Worm (Caenorhabditis elegans) whole organism, L4 larva: ENCODE data around the gene ttr-32.
A peak's percentile ranks its signal among the peaks of the same experiment; 100 is the strongest.

ENCODE experiments used
- D1046.2 ChIP-seq: fragments of 200-800 bp; sonication (Bioruptor generic); IDR thresholded peaks from 2 replicates; pipeline ENCODE4 v1.3.6; 2022; ENCODE audit warnings: missing genetic modification characterization, missing compliant biosample characterization
- F10B5.3 ChIP-seq: sonication (generic microtip); optimal IDR thresholded peaks from 2 replicates; lab custom pipeline; 2016; ENCODE audit warnings: mild to moderate bottlenecking, missing genetic modification characterization, missing compliant biosample characterization
- F37D6.2 ChIP-seq: sonication (generic microtip); optimal IDR thresholded peaks from 2 replicates; lab custom pipeline; 2016; ENCODE audit warnings: mild to moderate bottlenecking, missing genetic modification characterization, missing compliant biosample characterization
- F49E8.2 ChIP-seq: sonication (generic microtip); optimal IDR thresholded peaks from 2 replicates; lab custom pipeline; 2016; ENCODE audit warnings: missing compliant biosample characterization, mild to moderate bottlenecking, missing genetic modification characterization, borderline replicate concordance
- Y105C5A.15 ChIP-seq: fragments of 200-800 bp; sonication (Bioruptor generic); IDR thresholded peaks from 2 replicates; pipeline ENCODE4 v1.3.6; 2022; ENCODE audit warnings: missing genetic modification characterization, missing compliant biosample characterization
- Y5F2A.4 ChIP-seq: fragments of 200-800 bp; sonication (Bioruptor generic); optimal IDR thresholded peaks from 2 replicates; lab custom pipeline; 2018; ENCODE audit warnings: mild to moderate bottlenecking, missing genetic modification characterization, missing compliant biosample characterization
- ZK546.5 ChIP-seq, 2 experiments: sonication (generic microtip); optimal IDR thresholded peaks; 2 replicates each; lab custom pipeline; 2017; ENCODE audit warnings: missing biosample characterization in 2 of 2, missing genetic modification characterization in 2 of 2
- aha-1 ChIP-seq: fragments of 150-350 bp; peaks from one replicate; lab custom pipeline; 2014; ENCODE audit warnings: missing biosample characterization, missing genetic modification characterization
- aly-2 ChIP-seq: sonication (generic microtip); optimal IDR thresholded peaks from 2 replicates; lab custom pipeline; 2018; ENCODE audit warnings: missing biosample characterization, missing genetic modification characterization
- ceh-28 ChIP-seq: fragments of 150-350 bp; optimal IDR thresholded peaks from 2 replicates; lab custom pipeline; 2014; ENCODE audit warnings: missing biosample characterization, missing genetic modification reagents, missing genetic modification characterization
- ceh-32 ChIP-seq: sonication (generic microtip); optimal IDR thresholded peaks from 2 replicates; lab custom pipeline; 2016; ENCODE audit warnings: mild to moderate bottlenecking, missing genetic modification characterization, missing compliant biosample characterization; ENCODE audit not compliant: poor library complexity
- ceh-44 ChIP-seq: fragments of 200-800 bp; sonication (Bioruptor generic); IDR thresholded peaks from 2 replicates; pipeline ENCODE4 v1.3.6; 2022; ENCODE audit warnings: missing genetic modification reagents, missing genetic modification characterization, missing compliant biosample characterization
- ctbp-1 ChIP-seq: fragments of 200-800 bp; sonication (Bioruptor generic); IDR thresholded peaks from 2 replicates; pipeline ENCODE4 v1.3.6; 2022; ENCODE audit warnings: missing genetic modification reagents, missing genetic modification characterization, missing compliant biosample characterization
- daf-16 ChIP-seq, 3 experiments: sonication (generic microtip); optimal IDR thresholded peaks; 2 replicates each; lab custom pipeline; 2016 to 2017; ENCODE audit warnings: missing genetic modification characterization in 3 of 3, missing genetic modification reagents in 3 of 3, mild to moderate bottlenecking in 2 of 3, missing compliant biosample characterization in 2 of 3, missing biosample characterization in 1 of 3, moderate library complexity in 1 of 3
- dmd-8 ChIP-seq: fragments of 200-800 bp; sonication (Bioruptor generic); IDR thresholded peaks from 2 replicates; pipeline ENCODE4 v1.3.6; 2022; ENCODE audit warnings: missing genetic modification characterization, missing compliant biosample characterization
- dmd-9 ChIP-seq: fragments of 200-800 bp; sonication (Bioruptor generic); IDR thresholded peaks from 2 replicates; pipeline ENCODE4 v1.3.6; 2022; ENCODE audit warnings: missing genetic modification reagents, missing genetic modification characterization, missing compliant biosample characterization
- dpl-1 ChIP-seq: fragments of 150-350 bp; optimal IDR thresholded peaks from 2 replicates; lab custom pipeline; 2014; ENCODE audit warnings: missing biosample characterization, missing genetic modification reagents, missing genetic modification characterization
- egl-27 ChIP-seq: sonication (generic microtip); optimal IDR thresholded peaks from 3 replicates; lab custom pipeline; 2017; ENCODE audit warnings: missing biosample characterization, missing genetic modification reagents, missing genetic modification characterization
- fkh-10 ChIP-seq: fragments of 150-350 bp; optimal IDR thresholded peaks from 2 replicates; lab custom pipeline; 2014; ENCODE audit warnings: missing biosample characterization, missing genetic modification reagents, missing genetic modification characterization
- gei-8 ChIP-seq: fragments of 200-800 bp; sonication (Bioruptor generic); optimal IDR thresholded peaks from 2 replicates; lab custom pipeline; 2018; ENCODE audit warnings: mild to moderate bottlenecking, missing genetic modification characterization, missing compliant biosample characterization
- hif-1 ChIP-seq, 2 experiments: sonication (generic microtip); optimal IDR thresholded peaks; 2 replicates each; lab custom pipeline; 2016 to 2017; ENCODE audit warnings: missing compliant biosample characterization in 2 of 2, missing genetic modification characterization in 2 of 2, missing genetic modification reagents in 2 of 2, missing genotype in 2 of 2, mild to moderate bottlenecking in 1 of 2
- hlh-11 ChIP-seq: fragments of 200-800 bp; sonication (Bioruptor generic); optimal IDR thresholded peaks from 2 replicates; lab custom pipeline; 2018; ENCODE audit warnings: mild to moderate bottlenecking, missing genetic modification characterization, missing compliant biosample characterization
- hmg-1.1 ChIP-seq: fragments of 200-800 bp; sonication (Bioruptor generic); IDR thresholded peaks from 2 replicates; pipeline ENCODE4 v1.3.6; 2022; ENCODE audit warnings: missing genetic modification reagents, missing genetic modification characterization, missing compliant biosample characterization
- jun-1 ChIP-seq: fragments of 150-350 bp; optimal IDR thresholded peaks from 2 replicates; lab custom pipeline; 2014; ENCODE audit warnings: missing biosample characterization, missing genetic modification reagents, missing genetic modification characterization
- lim-7 ChIP-seq: fragments of 200-800 bp; sonication (Bioruptor generic); IDR thresholded peaks from 2 replicates; pipeline ENCODE4 v1.3.6; 2022; ENCODE audit warnings: missing genetic modification characterization, missing compliant biosample characterization
- lin-1 ChIP-seq: fragments of 200-800 bp; sonication (Bioruptor generic); IDR thresholded peaks from 2 replicates; pipeline ENCODE4 v1.3.6; 2022; ENCODE audit warnings: missing genetic modification reagents, missing genetic modification characterization, missing compliant biosample characterization
- lin-13 ChIP-seq: fragments of 150-350 bp; optimal IDR thresholded peaks from 2 replicates; lab custom pipeline; 2014; ENCODE audit warnings: missing biosample characterization, missing genetic modification reagents, missing genetic modification characterization
- lin-15B ChIP-seq: fragments of 150-350 bp; sonication (generic microtip); optimal IDR thresholded peaks from 3 replicates; lab custom pipeline; 2014; ENCODE audit warnings: missing biosample characterization, missing genetic modification characterization
- lir-3 ChIP-seq: sonication (generic microtip); optimal IDR thresholded peaks from 2 replicates; lab custom pipeline; 2016; ENCODE audit warnings: mild to moderate bottlenecking, missing genetic modification characterization, missing compliant biosample characterization
- mdl-1 ChIP-seq, 2 experiments: fragments of 150-350 bp in 1 of 2; sonication (generic microtip) in 1 of 2; optimal IDR thresholded peaks; 2 replicates each; lab custom pipeline; 2014 to 2017; ENCODE audit warnings: missing biosample characterization in 2 of 2, missing genetic modification characterization in 2 of 2
- mdt-29 ChIP-seq: fragments of 200-800 bp; sonication (Bioruptor generic); IDR thresholded peaks from 2 replicates; pipeline ENCODE4 v1.3.6; 2022; ENCODE audit warnings: missing genetic modification reagents, missing genetic modification characterization, missing compliant biosample characterization
- mxl-3 ChIP-seq: fragments of 200-800 bp; sonication (Bioruptor generic); optimal IDR thresholded peaks from 2 replicates; lab custom pipeline; 2018; ENCODE audit warnings: mild to moderate bottlenecking, missing genetic modification characterization, missing compliant biosample characterization
- nhr-102 ChIP-seq: sonication (generic microtip); optimal IDR thresholded peaks from 2 replicates; lab custom pipeline; 2016; ENCODE audit warnings: mild to moderate bottlenecking, missing genetic modification characterization, moderate library complexity, missing compliant biosample characterization
- nhr-111 ChIP-seq: fragments of 200-800 bp; sonication (Bioruptor generic); optimal IDR thresholded peaks from 2 replicates; lab custom pipeline; 2018; ENCODE audit warnings: mild to moderate bottlenecking, missing genetic modification characterization, missing compliant biosample characterization
- nhr-25 ChIP-seq: sonication (generic microtip); optimal IDR thresholded peaks from 2 replicates; lab custom pipeline; 2017; ENCODE audit warnings: missing genetic modification characterization, mild to moderate bottlenecking, missing compliant biosample characterization, antibody characterized with exemption, moderate library complexity, borderline replicate concordance; ENCODE audit not compliant: insufficient read depth
- nhr-6 ChIP-seq: fragments of 150-350 bp; optimal IDR thresholded peaks from 2 replicates; lab custom pipeline; 2014; ENCODE audit warnings: missing biosample characterization, missing genetic modification characterization
- pha-4 ChIP-seq, 2 experiments: fragments of 150-350 bp in 1 of 2; fragments of 200-800 bp in 1 of 2; sonication (Bioruptor generic) in 1 of 2; IDR thresholded peaks in 1 of 2; optimal IDR thresholded peaks in 1 of 2; 2 replicates each; pipeline versions ENCODE4 v1.3.6 to Lab custom; 2014 to 2022; ENCODE audit warnings: missing genetic modification characterization in 2 of 2, missing genetic modification reagents in 2 of 2, missing biosample characterization in 1 of 2, missing compliant biosample characterization in 1 of 2
- php-3 ChIP-seq: fragments of 200-800 bp; sonication (Bioruptor generic); IDR thresholded peaks from 2 replicates; pipeline ENCODE4 v1.3.6; 2022; ENCODE audit warnings: missing genetic modification reagents, missing genetic modification characterization, missing compliant biosample characterization
- rbr-2 ChIP-seq: sonication (generic microtip); optimal IDR thresholded peaks from 2 replicates; lab custom pipeline; 2016; ENCODE audit warnings: missing genotype, missing genetic modification characterization, missing compliant biosample characterization
- saeg-2 ChIP-seq: fragments of 200-800 bp; sonication (Bioruptor generic); IDR thresholded peaks from 2 replicates; pipeline ENCODE4 v1.3.6; 2022; ENCODE audit warnings: missing genetic modification reagents, missing genetic modification characterization, missing compliant biosample characterization
- sdz-12 ChIP-seq: fragments of 200-800 bp; sonication (Bioruptor generic); optimal IDR thresholded peaks from 2 replicates; lab custom pipeline; 2018; ENCODE audit warnings: mild to moderate bottlenecking, missing genetic modification characterization, missing compliant biosample characterization
- set-16 ChIP-seq: fragments of 200-800 bp; sonication (Bioruptor generic); IDR thresholded peaks from 2 replicates; pipeline ENCODE4 v1.3.6; 2022; ENCODE audit warnings: missing genetic modification reagents, missing genetic modification characterization, missing compliant biosample characterization
- snpc-4 ChIP-seq: fragments of 150-350 bp; optimal IDR thresholded peaks from 2 replicates; lab custom pipeline; 2014; ENCODE audit warnings: missing biosample characterization, missing genetic modification characterization
- spr-1 ChIP-seq: sonication (generic microtip); optimal IDR thresholded peaks from 2 replicates; lab custom pipeline; 2016; ENCODE audit warnings: mild to moderate bottlenecking, missing genetic modification characterization, missing compliant biosample characterization
- tag-97 ChIP-seq: fragments of 200-800 bp; sonication (Bioruptor generic); IDR thresholded peaks from 2 replicates; pipeline ENCODE4 v1.3.6; 2022; ENCODE audit warnings: missing genetic modification characterization, missing compliant biosample characterization
- tra-1 ChIP-seq: fragments of 200-800 bp; sonication (Bioruptor generic); IDR thresholded peaks from 2 replicates; pipeline ENCODE4 v1.3.6; 2022; ENCODE audit warnings: missing genetic modification reagents, missing genetic modification characterization, missing compliant biosample characterization
- unc-130 ChIP-seq: sonication (generic microtip); optimal IDR thresholded peaks from 2 replicates; lab custom pipeline; 2016; ENCODE audit warnings: missing genetic modification reagents, missing genetic modification characterization, missing compliant biosample characterization
- vab-7 ChIP-seq: fragments of 200-800 bp; sonication (Bioruptor generic); IDR thresholded peaks from 2 replicates; pipeline ENCODE4 v1.3.6; 2022; ENCODE audit warnings: missing genetic modification reagents, missing genetic modification characterization, missing compliant biosample characterization
- zfp-2 ChIP-seq: sonication (generic microtip); optimal IDR thresholded peaks from 2 replicates; lab custom pipeline; 2016; ENCODE audit warnings: mild to moderate bottlenecking, missing genetic modification characterization, missing compliant biosample characterization

Gene ttr-32

ce11 chrIII:7520672-7521071, 45.5 kb upstream of the ttr-32 start, which contains the start of the genes cux-7 and C07H6.2 (continued):
- TF ChIP-seq hif-1 (tag; optimal IDR thresholded peaks at IDR 0.05; lab: Kevin White, UChicago) (peak in 1 of 2 experiments; percentile 96), gei-8 (GFP tag; lab: Kevin White, UChicago) (peak; percentile 39), daf-16 (GFP tag; optimal IDR thresholded peaks at IDR 0.05; lab: Kevin White, UChicago) (peak; percentile 68 to 88), daf-16 (tag; optimal IDR thresholded peaks at IDR 0.05; lab: Kevin White, UChicago) (peak; percentile 90), zfp-2 (tag; lab: Kevin White, UChicago) (peak; percentile 53), ceh-32 (peak; percentile 66), F37D6.2 (peak; percentile 85), F10B5.3 (tag; lab: Kevin White, UChicago) (peak; percentile 82), Y5F2A.4 (no peak), jun-1 (tag; lab: Kevin White, UChicago) (no peak), dpl-1 (GFP tag; lab: Kevin White, UChicago) (peak; percentile 92), nhr-25 (tag; lab: Kevin White, UChicago) (peak; percentile 42), ZK546.5 (tag; optimal IDR thresholded peaks at IDR 0.05; lab: Kevin White, UChicago) (peak in 1 of 2 experiments; percentile 24), hlh-11 (peak; percentile 82), spr-1 (tag; lab: Kevin White, UChicago) (peak; percentile 69), D1046.2 (GFP tag; lab: Robert Waterston, UW) (peak; percentile 88; the same call in 1 of the 2 replicates), fkh-10 (GFP tag; lab: Kevin White, UChicago) (peak; percentile 42), Y105C5A.15 (GFP tag; lab: Robert Waterston, UW) (no peak), sdz-12 (GFP tag; lab: Kevin White, UChicago) (peak; percentile 98), dmd-8 (GFP tag; lab: Robert Waterston, UW) (no peak), vab-7 (GFP tag; lab: Robert Waterston, UW) (0 out of 2 replicates have a peak, but pooled peaks have one; percentile 50), aha-1 (tag; lab: Kevin White, UChicago) (peak; percentile 97), dmd-9 (GFP tag; lab: Robert Waterston, UW) (peak; percentile 97), snpc-4 (tag; lab: Kevin White, UChicago) (no peak), nhr-6 (tag; lab: Kevin White, UChicago) (peak; percentile 82), egl-27 (tag; lab: Kevin White, UChicago) (no peak), lim-7 (GFP tag; lab: Robert Waterston, UW) (no peak), tag-97 (peak; percentile 99), saeg-2 (GFP tag; lab: Robert Waterston, UW) (no peak), lir-3 (tag; lab: Kevin White, UChicago) (peak; percentile 54), nhr-102 (tag; lab: Kevin White, UChicago) (peak; percentile 88), lin-15B (tag; lab: Kevin White, UChicago) (peak; percentile 72), lin-13 (peak; percentile 85), aly-2 (no peak), rbr-2 (tag; lab: Kevin White, UChicago) (peak; percentile 90), mdl-1 (tag; optimal IDR thresholded peaks at IDR 0.05; lab: Kevin White, UChicago) (peak in 1 of 2 experiments; percentile 19), F49E8.2 (tag; lab: Kevin White, UChicago) (peak; percentile 90), pha-4 (GFP tag; IDR thresholded peaks at IDR 0.05; lab: Robert Waterston, UW) (no peak; the same call in 1 of the 2 replicates), pha-4 (tag; optimal IDR thresholded peaks at IDR 0.05; lab: Kevin White, UChicago) (peak; percentile 30), ceh-28 (tag; lab: Kevin White, UChicago) (no peak), ctbp-1 (GFP tag; lab: Robert Waterston, UW) (peak; percentile 56; the same call in 1 of the 2 replicates), lin-1 (0 out of 2 replicates have a peak, but pooled peaks have one; percentile 40), mdt-29 (GFP tag; lab: Robert Waterston, UW) (peak; percentile 77; the same call in 1 of the 2 replicates), php-3 (GFP tag; lab: Robert Waterston, UW) (peak; percentile 57), mxl-3 (GFP tag; lab: Kevin White, UChicago) (peak; percentile 66), ceh-44 (GFP tag; lab: Robert Waterston, UW) (peak; percentile 93), set-16 (GFP tag; lab: Robert Waterston, UW) (no peak; the same call in 1 of the 2 replicates), nhr-111 (GFP tag; lab: Kevin White, UChicago) (no peak), hmg-1.1 (GFP tag; lab: Robert Waterston, UW) (peak; percentile 79), tra-1 (GFP tag; lab: Robert Waterston, UW) (peak; percentile 89; the same call in 1 of the 2 replicates), unc-130 (GFP tag; lab: Kevin White, UChicago) (peak; percentile 98)
